Worm (Caenorhabditis elegans) whole organism, L4 larva: Measurements from ENCODE around the gene Y23B4A.1.

ENCODE experiments used
- F10B5.3 ChIP-seq: sonication (generic microtip); optimal IDR thresholded peaks from 2 replicates; lab custom pipeline; 2016; ENCODE audit warnings: mild to moderate bottlenecking, missing genetic modification characterization, missing compliant biosample characterization
- ZK546.5 ChIP-seq, 2 experiments: sonication (generic microtip); optimal IDR thresholded peaks; 2 replicates each; lab custom pipeline; 2017; ENCODE audit warnings: missing biosample characterization in 2 of 2, missing genetic modification characterization in 2 of 2
- lin-1 ChIP-seq: fragments of 200-800 bp; sonication (Bioruptor generic); IDR thresholded peaks from 2 replicates; pipeline ENCODE4 v1.3.6; 2022; ENCODE audit warnings: missing genetic modification reagents, missing genetic modification characterization, missing compliant biosample characterization
- lin-13 ChIP-seq: fragments of 150-350 bp; optimal IDR thresholded peaks from 2 replicates; lab custom pipeline; 2014; ENCODE audit warnings: missing biosample characterization, missing genetic modification reagents, missing genetic modification characterization
- nhr-10 ChIP-seq: fragments of 150-350 bp; optimal IDR thresholded peaks from 2 replicates; lab custom pipeline; 2014; ENCODE audit warnings: missing biosample characterization, missing genetic modification characterization
- pha-4 ChIP-seq, 2 experiments: fragments of 150-350 bp in 1 of 2; fragments of 200-800 bp in 1 of 2; sonication (Bioruptor generic) in 1 of 2; IDR thresholded peaks in 1 of 2; optimal IDR thresholded peaks in 1 of 2; 2 replicates each; pipeline versions ENCODE4 v1.3.6 to Lab custom; 2014 to 2022; ENCODE audit warnings: missing genetic modification characterization in 2 of 2, missing genetic modification reagents in 2 of 2, missing biosample characterization in 1 of 2, missing compliant biosample characterization in 1 of 2
- unc-39 ChIP-seq: sonication (generic microtip); optimal IDR thresholded peaks from 2 replicates; lab custom pipeline; 2017; ENCODE audit warnings: missing biosample characterization, missing genetic modification characterization

- TF ChIP-seq F10B5.3 (tag; lab: Kevin White, UChicago) (no peak), ZK546.5 (tag; optimal IDR thresholded peaks at IDR 0.05; lab: Kevin White, UChicago) (no peak), unc-39 (no peak), nhr-10 (no peak), lin-13 (GFP tag; lab: Kevin White, UChicago) (no peak), pha-4 (GFP tag; IDR thresholded peaks at IDR 0.05; lab: Robert Waterston, UW) (no peak), pha-4 (tag; optimal IDR thresholded peaks at IDR 0.05; lab: Kevin White, UChicago) (no peak), lin-1 (no peak)
Measured at ce11 chrX:5896001-5896400, 21.2 kb downstream of the Y23B4A.1 start.
